ENCODE assay signal across 6 worm cellular contexts in genomic region chrIII:3959987-3960386, ce11.
TF ChIP-seq lines count a peak whose summit lies in the region.

TSS of gene R10E9.3 (plus strand) at chrIII:3960221.

TF ChIP-seq in whole organism, L1 larva, 84 proteins besides CTCF, POLR2A, EP300 and RAD21 (continues in another document):
- peak in 1 of 2 experiments; percentile 5 for TF ChIP-seq mdl-1 (tag; optimal IDR thresholded peaks at IDR 0.05; lab: Kevin White, UChicago)
- TF ChIP-seq pqm-1 (tag; optimal IDR thresholded peaks at IDR 0.05; lab: Kevin White, UChicago), result no peak
- no peak for TF ChIP-seq ceh-88 (GFP tag; IDR thresholded peaks at IDR 0.05; lab: Robert Waterston, UW)
- TF ChIP-seq ama-1 (optimal IDR thresholded peaks at IDR 0.05; lab: Kevin White, UChicago), result no peak
- TF ChIP-seq lin-35 (GFP tag; optimal IDR thresholded peaks at IDR 0.05; lab: Kevin White, UChicago), result peak in 1 of 2 experiments; percentile 40
- TF ChIP-seq Y116A8C.19 (tag; optimal IDR thresholded peaks at IDR 0.05; lab: Kevin White, UChicago; ENCODE audit: borderline replicate concordance), result no peak
- TF ChIP-seq elt-2 (tag; optimal IDR thresholded peaks at IDR 0.05; lab: Kevin White, UChicago), result peak; percentile 10
- no peak for TF ChIP-seq unc-130 (tag; optimal IDR thresholded peaks at IDR 0.05; lab: Kevin White, UChicago)
- no peak for TF ChIP-seq efl-1 (optimal IDR thresholded peaks at IDR 0.05; lab: Kevin White, UChicago)
- peak in 1 of 2 experiments; percentile 83 for TF ChIP-seq efl-1 (GFP tag; optimal IDR thresholded peaks at IDR 0.05 in 1 of 2; lab: Kevin White, UChicago)
- no peak for TF ChIP-seq nhr-12 (tag; optimal IDR thresholded peaks at IDR 0.05; lab: Kevin White, UChicago)
- TF ChIP-seq irx-1 (tag; optimal IDR thresholded peaks at IDR 0.05; lab: Kevin White, UChicago), result no peak
- no peak for TF ChIP-seq mef-2 (tag; optimal IDR thresholded peaks at IDR 0.05; lab: Kevin White, UChicago)
- no peak for TF ChIP-seq mep-1 (tag; optimal IDR thresholded peaks at IDR 0.05; lab: Kevin White, UChicago)
- no peak for TF ChIP-seq rnt-1 (tag; optimal IDR thresholded peaks at IDR 0.05; lab: Kevin White, UChicago)

TF ChIP-seq in whole organism, L2 larva, 48 proteins besides CTCF, POLR2A, EP300 and RAD21:
- no peak for TF ChIP-seq lin-39 (tag; optimal IDR thresholded peaks at IDR 0.05; lab: Kevin White, UChicago)
- peak; percentile 46 for TF ChIP-seq fos-1 (tag; optimal IDR thresholded peaks at IDR 0.05; lab: Kevin White, UChicago)

TF ChIP-seq in whole organism, L3 larva, 47 proteins besides CTCF, POLR2A, EP300 and RAD21 (continues in another document):
- TF ChIP-seq elt-1 (tag; optimal IDR thresholded peaks at IDR 0.05; lab: Kevin White, UChicago) (no peak), mml-1 (tag; optimal IDR thresholded peaks at IDR 0.05; lab: Kevin White, UChicago) (no peak), egl-5 (tag; optimal IDR thresholded peaks at IDR 0.05; lab: Kevin White, UChicago) (no peak), fkh-10 (GFP tag; optimal IDR thresholded peaks at IDR 0.05; lab: Kevin White, UChicago) (no peak), R02D3.7 (tag; optimal IDR thresholded peaks at IDR 0.05; lab: Kevin White, UChicago) (no peak), pqm-1 (tag; optimal IDR thresholded peaks at IDR 0.05; lab: Kevin White, UChicago) (peak; percentile 38), unc-62 (GFP tag; optimal IDR thresholded peaks at IDR 0.05; lab: Kevin White, UChicago) (no peak), hmg-11 (tag; optimal IDR thresholded peaks at IDR 0.05; lab: Kevin White, UChicago) (no peak), nfya-1 (tag; optimal IDR thresholded peaks at IDR 0.05; lab: Kevin White, UChicago; ENCODE audit: insufficient read depth) (peak; percentile 3), lin-39 (tag; optimal IDR thresholded peaks at IDR 0.05; lab: Kevin White, UChicago) (no peak), sea-2 (GFP tag; optimal IDR thresholded peaks at IDR 0.05; lab: Kevin White, UChicago) (no peak), nhr-67 (tag; optimal IDR thresholded peaks at IDR 0.05; lab: Kevin White, UChicago) (no peak), nhr-11 (tag; optimal IDR thresholded peaks at IDR 0.05; lab: Kevin White, UChicago) (no peak), nhr-12 (tag; optimal IDR thresholded peaks at IDR 0.05; lab: Kevin White, UChicago) (no peak), aly-2 (tag; optimal IDR thresholded peaks at IDR 0.05; lab: Kevin White, UChicago) (no peak), egl-27 (tag; optimal IDR thresholded peaks at IDR 0.05; lab: Kevin White, UChicago) (no peak), nhr-25 (tag; optimal IDR thresholded peaks at IDR 0.05; lab: Kevin White, UChicago) (no peak), nhr-43 (tag; optimal IDR thresholded peaks at IDR 0.05; lab: Kevin White, UChicago; ENCODE audit: poor library complexity, severe bottlenecking) (no peak), elt-3 (tag; optimal IDR thresholded peaks at IDR 0.05; lab: Kevin White, UChicago) (no peak), pha-4 (tag; optimal IDR thresholded peaks at IDR 0.05; lab: Kevin White, UChicago) (peak; percentile 71)

TF ChIP-seq in whole organism, L4 larva, 104 proteins besides CTCF, POLR2A, EP300 and RAD21 (continues in another document):
- TF ChIP-seq hlh-30 (tag; optimal IDR thresholded peaks at IDR 0.05; lab: Kevin White, UChicago; ENCODE audit: insufficient read depth) (peak; percentile 35), fos-1 (tag; optimal IDR thresholded peaks at IDR 0.05; lab: Kevin White, UChicago) (no peak), F44E2.7 (GFP tag; IDR thresholded peaks at IDR 0.05; lab: Robert Waterston, UW) (no peak), php-3 (GFP tag; IDR thresholded peaks at IDR 0.05; lab: Robert Waterston, UW) (peak; percentile 72), nhr-28 (tag; optimal IDR thresholded peaks at IDR 0.05; lab: Kevin White, UChicago) (peak; percentile 19), egl-43 (GFP tag; IDR thresholded peaks at IDR 0.05; lab: Robert Waterston, UW) (no peak), mes-2 (tag; optimal IDR thresholded peaks at IDR 0.05; lab: Kevin White, UChicago; ENCODE audit: poor library complexity, severe bottlenecking) (peak; percentile 18), ceh-20 (GFP tag; IDR thresholded peaks at IDR 0.05; lab: Robert Waterston, UW) (no peak), ces-1 (GFP tag; optimal IDR thresholded peaks at IDR 0.05; lab: Kevin White, UChicago) (no peak), hlh-11 (tag; optimal IDR thresholded peaks at IDR 0.05; lab: Kevin White, UChicago) (peak; percentile 53), ZK337.2 (GFP tag; IDR thresholded peaks at IDR 0.05; lab: Robert Waterston, UW) (no peak), unc-130 (GFP tag; optimal IDR thresholded peaks at IDR 0.05; lab: Kevin White, UChicago) (no peak), arid-1 (GFP tag; conservative IDR thresholded peaks at IDR 0.05; lab: Robert Waterston, UW) (no peak), R02D3.7 (tag; optimal IDR thresholded peaks at IDR 0.05; lab: Kevin White, UChicago) (no peak), dmd-6 (GFP tag; IDR thresholded peaks at IDR 0.05; lab: Robert Waterston, UW) (peak; percentile 33; the same call in 1 of the 2 replicates), pqm-1 (tag; optimal IDR thresholded peaks at IDR 0.05; lab: Kevin White, UChicago) (peak; percentile 25), lsy-2 (tag; optimal IDR thresholded peaks at IDR 0.05; lab: Kevin White, UChicago) (no peak), aha-1 (tag; lab: Kevin White, UChicago) (peak; percentile 85), dmd-8 (GFP tag; IDR thresholded peaks at IDR 0.05; lab: Robert Waterston, UW) (no peak), madf-5 (GFP tag; IDR thresholded peaks at IDR 0.05; lab: Robert Waterston, UW) (no peak)

TF ChIP-seq in whole organism, late embryonic, 69 proteins besides CTCF, POLR2A, EP300 and RAD21:
- TF ChIP-seq pha-4 (tag; optimal IDR thresholded peaks at IDR 0.05; lab: Kevin White, UChicago) (no peak), nhr-11 (tag; optimal IDR thresholded peaks at IDR 0.05; lab: Kevin White, UChicago) (no peak), hlh-6 (tag; optimal IDR thresholded peaks at IDR 0.05; lab: Kevin White, UChicago) (no peak), npax-4 (tag; optimal IDR thresholded peaks at IDR 0.05; lab: Kevin White, UChicago) (no peak), hlh-30 (tag; optimal IDR thresholded peaks at IDR 0.05; lab: Kevin White, UChicago; ENCODE audit: insufficient read depth) (peak; percentile 31), elt-2 (tag; optimal IDR thresholded peaks at IDR 0.05; lab: Kevin White, UChicago) (peak; percentile 34), ceh-14 (tag; optimal IDR thresholded peaks at IDR 0.05; lab: Kevin White, UChicago) (no peak), che-1 (tag; optimal IDR thresholded peaks at IDR 0.05; lab: Kevin White, UChicago) (no peak), sox-2 (GFP tag; IDR thresholded peaks at IDR 0.05; lab: Robert Waterston, UW) (no peak), mec-3 (tag; optimal IDR thresholded peaks at IDR 0.05; lab: Kevin White, UChicago; ENCODE audit: borderline replicate concordance) (no peak), ceh-18 (tag; optimal IDR thresholded peaks at IDR 0.05; lab: Kevin White, UChicago) (no peak)

TF ChIP-seq in whole organism, young adult, 124 proteins besides CTCF, POLR2A, EP300 and RAD21:
- TF ChIP-seq K11D2.4 (GFP tag; IDR thresholded peaks at IDR 0.05; lab: Robert Waterston, UW), result no peak
- peak; percentile 33; the same call in 1 of the 2 replicates for TF ChIP-seq hmg-1.2 (GFP tag; IDR thresholded peaks at IDR 0.05; lab: Robert Waterston, UW)
- TF ChIP-seq nhr-80 (tag; optimal IDR thresholded peaks at IDR 0.05; lab: Kevin White, UChicago), result peak; percentile 58
- no peak for TF ChIP-seq him-1 (tag; optimal IDR thresholded peaks at IDR 0.05; lab: Kevin White, UChicago)
